Fruit fly (Drosophila melanogaster) whole organism, prepupa: ENCODE results near the gene Ccdc85.

Experiments used
- Blimp-1 ChIP-seq: fragments of 200-800 bp; sonication (Bioruptor generic); optimal IDR thresholded peaks from 3 replicates; lab custom pipeline; 2017; ENCODE audit warnings: missing biosample characterization, missing genetic modification characterization, mild to moderate bottlenecking, moderate library complexity, missing genetic modification reagents
- CG10669 ChIP-seq: fragments of 200-800 bp; sonication (Bioruptor generic); optimal IDR thresholded peaks from 3 replicates; lab custom pipeline; 2018; ENCODE audit warnings: missing biosample characterization, mild to moderate bottlenecking, missing genetic modification characterization, moderate library complexity
- CG11294 ChIP-seq: fragments of 200-800 bp; sonication (Bioruptor generic); IDR thresholded peaks from 2 replicates; pipeline ENCODE4 v1.3.6; 2022; ENCODE audit warnings: missing biosample characterization, missing genetic modification characterization
- CG4318 ChIP-seq: fragments of 200-800 bp; sonication (Bioruptor generic); optimal IDR thresholded peaks from 3 replicates; lab custom pipeline; 2017; ENCODE audit warnings: missing biosample characterization, mild to moderate bottlenecking, missing genetic modification characterization
- CG8632 ChIP-seq: fragments of 200-800 bp; sonication (Bioruptor generic); optimal IDR thresholded peaks from 3 replicates; lab custom pipeline; 2016; ENCODE audit warnings: missing biosample characterization, missing genetic modification characterization
- CG9139 ChIP-seq: fragments of 200-800 bp; sonication (Bioruptor generic); optimal IDR thresholded peaks from 3 replicates; lab custom pipeline; 2017; ENCODE audit warnings: missing biosample characterization, mild to moderate bottlenecking, missing genetic modification characterization
- Eip75B ChIP-seq: fragments of 200-800 bp; sonication (Bioruptor generic); optimal IDR thresholded peaks from 3 replicates; lab custom pipeline; 2016; ENCODE audit warnings: missing biosample characterization, missing genetic modification characterization
- Ets21C ChIP-seq: fragments of 200-800 bp; sonication (Bioruptor generic); optimal IDR thresholded peaks from 3 replicates; lab custom pipeline; 2016; ENCODE audit warnings: missing biosample characterization, missing genetic modification characterization
- Hr39 ChIP-seq: fragments of 200-800 bp; sonication (Bioruptor generic); optimal IDR thresholded peaks from 2 replicates; lab custom pipeline; 2016; ENCODE audit warnings: missing biosample characterization, missing genetic modification characterization
- OdsH ChIP-seq: fragments of 200-800 bp; sonication (Bioruptor generic); optimal IDR thresholded peaks from 3 replicates; lab custom pipeline; 2016; ENCODE audit warnings: missing biosample characterization, missing genetic modification characterization
- Sox102F ChIP-seq: fragments of 200-800 bp; sonication (Bioruptor generic); optimal IDR thresholded peaks from 2 replicates; lab custom pipeline; 2016; ENCODE audit warnings: missing biosample characterization, mild to moderate bottlenecking, missing genetic modification characterization
- esn ChIP-seq: fragments of 200-800 bp; sonication (Bioruptor generic); optimal IDR thresholded peaks from 2 replicates; lab custom pipeline; 2016; ENCODE audit warnings: missing biosample characterization, mild to moderate bottlenecking, missing genetic modification characterization, moderate library complexity

DNA sequence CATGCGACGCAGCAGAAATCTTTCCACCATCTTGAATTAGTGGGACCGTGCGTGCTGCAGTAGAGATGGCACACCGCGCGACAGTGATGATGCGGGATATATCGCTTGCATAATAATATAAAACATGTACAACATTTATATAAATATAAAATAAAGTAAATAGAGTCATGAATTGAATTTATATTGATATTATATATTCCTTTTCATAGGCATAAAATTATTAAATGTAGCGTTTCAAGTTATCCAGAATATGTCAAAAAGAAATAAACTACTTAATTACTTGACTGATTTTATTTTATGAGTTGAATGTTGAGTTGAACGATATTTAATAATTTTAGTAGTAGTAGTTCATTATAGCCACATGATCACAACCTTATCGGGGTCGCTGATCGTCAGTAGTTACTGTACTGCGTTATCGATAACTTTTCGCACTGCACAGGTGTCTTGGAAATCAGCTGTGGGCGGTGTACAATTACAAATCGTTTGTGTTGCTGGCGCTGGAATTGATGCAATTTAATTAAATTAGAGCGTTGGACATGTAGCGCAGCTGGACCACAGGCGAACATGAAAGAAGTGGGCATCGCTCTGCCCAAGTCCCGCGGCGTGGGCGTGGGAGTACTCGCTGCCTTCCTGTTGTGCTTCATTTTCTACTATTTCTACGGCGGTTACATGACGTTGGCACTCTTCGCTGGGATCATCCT lies 11.3 kb upstream of the Ccdc85 start, which contains the start of the genes Chd1 and Bem46:
- no peak for TF ChIP-seq Blimp-1 (GFP tag; lab: Kevin White, UChicago)
- peak; percentile 82 for TF ChIP-seq CG11294 (GFP tag; lab: Robert Waterston, UW)
- TF ChIP-seq Ets21C, result no peak
- no peak for TF ChIP-seq CG8632
- no peak for TF ChIP-seq Hr39
- peak; percentile 87 for TF ChIP-seq esn (GFP tag; lab: Kevin White, UChicago)
- TF ChIP-seq OdsH, result no peak
- TF ChIP-seq Sox102F (GFP tag; lab: Kevin White, UChicago), result no peak
- no peak for TF ChIP-seq CG10669 (GFP tag; lab: Kevin White, UChicago)
- TF ChIP-seq CG9139 (GFP tag; lab: Kevin White, UChicago), result no peak
- no peak for TF ChIP-seq CG4318 (GFP tag; lab: Kevin White, UChicago)
- no peak for TF ChIP-seq Eip75B (GFP tag; lab: Kevin White, UChicago)
